Worm (Caenorhabditis elegans): ENCODE results near the gene mpk-1.

Gene mpk-1

ce11 chrIII:4269220-4269935 lies 41.5 kb upstream of the mpk-1 start, which contains the start of the genes sftb-1 and R10E4.1 (continued):
- TF ChIP-seq madf-9 (GFP tag; conservative IDR thresholded peaks at IDR 0.05) (no peak), ZK546.5 (tag; optimal IDR thresholded peaks at IDR 0.05) (no peak), gei-8 (GFP tag; optimal IDR thresholded peaks at IDR 0.05) (no peak), spr-3 (GFP tag; optimal IDR thresholded peaks at IDR 0.05) (no peak), mes-2 (tag; optimal IDR thresholded peaks at IDR 0.05; ENCODE audit: poor library complexity, severe bottlenecking) (peak; percentile 80), php-3 (GFP tag; IDR thresholded peaks at IDR 0.05) (no peak), F37D6.2 (tag; optimal IDR thresholded peaks at IDR 0.05) (peak; percentile 15)

ce11 chrIII:4265892-4266291 lies 38.0 kb upstream of the mpk-1 start:
- TF ChIP-seq hlh-30 (tag; optimal IDR thresholded peaks at IDR 0.05; ENCODE audit: insufficient read depth) (no peak), rbr-2 (tag; optimal IDR thresholded peaks at IDR 0.05) (no peak), aha-1 (tag) (peak; percentile 62), fos-1 (tag; optimal IDR thresholded peaks at IDR 0.05) (no peak)

- no peak for TF ChIP-seq attf-4 (tag; optimal IDR thresholded peaks at IDR 0.05)
- TF ChIP-seq lin-39 (tag; optimal IDR thresholded peaks at IDR 0.05), result no peak
- TF ChIP-seq lin-38 (GFP tag; IDR thresholded peaks at IDR 0.05), result no peak
- TF ChIP-seq Y105C5A.15 (GFP tag; IDR thresholded peaks at IDR 0.05), result no peak
- no peak for TF ChIP-seq ceh-82 (tag; optimal IDR thresholded peaks at IDR 0.05)
- no peak for TF ChIP-seq nhr-237 (tag; optimal IDR thresholded peaks at IDR 0.05)
- no peak for TF ChIP-seq dpl-1 (GFP tag; optimal IDR thresholded peaks at IDR 0.05)
Measured at ce11 chrIII:4263048-4263447, 35.1 kb upstream of the mpk-1 start, which contains the start of gene T08A11.1. T08A11.1 (minus strand) TSS chrIII:4263148.

- TF ChIP-seq nhr-48 (tag; optimal IDR thresholded peaks at IDR 0.05), result no peak
- peak; percentile 95 for TF ChIP-seq aha-1 (tag)
Measured at ce11 chrIII:4257896-4258295, 30.0 kb upstream of the mpk-1 start.

ce11 chrIII:4247571-4247970 lies 19.7 kb upstream of the mpk-1 start, which contains the start of gene Y44F5A.1:
Y44F5A.1 (minus strand) TSS chrIII:4247671.
- TF ChIP-seq lir-3 (tag; optimal IDR thresholded peaks at IDR 0.05) (no peak), ama-1 (optimal IDR thresholded peaks at IDR 0.05) (no peak), nhr-237 (tag; optimal IDR thresholded peaks at IDR 0.05) (no peak), set-16 (GFP tag; IDR thresholded peaks at IDR 0.05) (no peak), egl-27 (tag; optimal IDR thresholded peaks at IDR 0.05) (no peak), hmg-1.1 (GFP tag; IDR thresholded peaks at IDR 0.05) (no peak), F26F4.8 (GFP tag; conservative IDR thresholded peaks at IDR 0.05) (no peak)

- TF ChIP-seq egl-43 (GFP tag; IDR thresholded peaks at IDR 0.05) (no peak), tra-1 (GFP tag; IDR thresholded peaks at IDR 0.05) (no peak), zfp-3 (GFP tag; conservative IDR thresholded peaks at IDR 0.05) (no peak), fkh-10 (GFP tag; optimal IDR thresholded peaks at IDR 0.05) (no peak), ceh-32 (tag; optimal IDR thresholded peaks at IDR 0.05; ENCODE audit: poor library complexity) (no peak), nhr-237 (tag; optimal IDR thresholded peaks at IDR 0.05) (no peak)
Measured at ce11 chrIII:4244285-4244684, 16.4 kb upstream of the mpk-1 start, which contains the start of gene zhit-2. zhit-2 (minus strand) TSS chrIII:4244385.
